Fruit fly (Drosophila melanogaster) whole organism, embryonic: ENCODE measurements around the gene CG33181.

Source experiments
- ATbp ChIP-seq: fragments of 200-800 bp; sonication (Bioruptor generic); optimal IDR thresholded peaks from 2 replicates; lab custom pipeline; 2017; ENCODE audit warnings: missing biosample characterization, mild to moderate bottlenecking, missing genetic modification characterization, missing genetic modification reagents
- CG1024 ChIP-seq: fragments of 200-800 bp; sonication (Bioruptor generic); IDR thresholded peaks from 2 replicates; pipeline ENCODE4 v1.3.6; 2022; ENCODE audit warnings: missing biosample characterization, missing genetic modification characterization
- CG10274 ChIP-seq: fragments of 200-800 bp; sonication (Bioruptor generic); optimal IDR thresholded peaks from 3 replicates; lab custom pipeline; 2017; ENCODE audit warnings: missing biosample characterization, mild to moderate bottlenecking, missing genetic modification characterization
- CG11504 ChIP-seq: fragments of 200-800 bp; sonication (Bioruptor generic); optimal IDR thresholded peaks from 3 replicates; lab custom pipeline; 2019; ENCODE audit warnings: missing biosample characterization, mild to moderate bottlenecking, missing genetic modification characterization, moderate library complexity
- CG11723 ChIP-seq: fragments of 200-800 bp; sonication (Bioruptor generic); optimal IDR thresholded peaks from 2 replicates; lab custom pipeline; 2017; ENCODE audit warnings: missing biosample characterization, mild to moderate bottlenecking, missing genetic modification characterization
- CG12104 ChIP-seq: fragments of 200-800 bp; sonication (Bioruptor generic); optimal IDR thresholded peaks from 3 replicates; lab custom pipeline; 2016; ENCODE audit warnings: missing biosample characterization, missing genetic modification characterization
- CG16779 ChIP-seq: fragments of 200-800 bp; sonication (Bioruptor generic); IDR thresholded peaks from 2 replicates; pipeline ENCODE4 v1.3.6; 2022; ENCODE audit warnings: missing biosample characterization, missing genetic modification characterization
- CG17385 ChIP-seq: fragments of 200-800 bp; sonication (Bioruptor generic); optimal IDR thresholded peaks from 3 replicates; lab custom pipeline; 2018; ENCODE audit warnings: missing biosample characterization, mild to moderate bottlenecking, missing genetic modification characterization
- CG17912 ChIP-seq: fragments of 200-800 bp; sonication (Bioruptor generic); optimal IDR thresholded peaks from 2 replicates; lab custom pipeline; 2018; ENCODE audit warnings: missing biosample characterization, mild to moderate bottlenecking, missing genetic modification characterization
- CG18011 ChIP-seq: fragments of 200-800 bp; sonication (Bioruptor generic); optimal IDR thresholded peaks from 2 replicates; lab custom pipeline; 2017; ENCODE audit warnings: missing biosample characterization, missing genetic modification characterization, mild to moderate bottlenecking, moderate library complexity, missing genotype
- CG18599 ChIP-seq: fragments of 200-800 bp; sonication (Bioruptor generic); optimal IDR thresholded peaks from 3 replicates; lab custom pipeline; 2017; ENCODE audit warnings: missing biosample characterization, missing genetic modification characterization, mild to moderate bottlenecking, moderate library complexity, missing genetic modification reagents
- CG31441 ChIP-seq: fragments of 200-800 bp; sonication (Bioruptor generic); IDR thresholded peaks from 2 replicates; pipeline ENCODE4 v1.3.6; 2022; ENCODE audit warnings: missing biosample characterization, missing genetic modification characterization
- CG33213 ChIP-seq: fragments of 200-800 bp; sonication (Bioruptor generic); optimal IDR thresholded peaks from 3 replicates; lab custom pipeline; 2016; ENCODE audit warnings: missing biosample characterization, missing genetic modification characterization
- CG3995 ChIP-seq: fragments of 200-800 bp; sonication (Bioruptor generic); optimal IDR thresholded peaks from 3 replicates; lab custom pipeline; 2016; ENCODE audit warnings: missing biosample characterization, missing genetic modification characterization
- CG6683 ChIP-seq: fragments of 200-800 bp; sonication (Bioruptor generic); optimal IDR thresholded peaks from 2 replicates; lab custom pipeline; 2017; ENCODE audit warnings: missing biosample characterization, mild to moderate bottlenecking, missing genetic modification characterization, missing genetic modification reagents
- CG7271 ChIP-seq: fragments of 200-800 bp; sonication (Bioruptor generic); optimal IDR thresholded peaks from 2 replicates; lab custom pipeline; 2018; ENCODE audit warnings: missing biosample characterization, mild to moderate bottlenecking, missing genetic modification characterization, moderate library complexity
- CG8765 ChIP-seq: fragments of 200-800 bp; sonication (Bioruptor generic); IDR thresholded peaks from 2 replicates; pipeline ENCODE4 v1.3.6; 2022; ENCODE audit warnings: missing biosample characterization, missing genetic modification characterization
- CkIIα-i1 ChIP-seq: fragments of 200-800 bp; sonication (Bioruptor generic); IDR thresholded peaks from 2 replicates; pipeline ENCODE4 v1.3.6; 2022; ENCODE audit warnings: missing biosample characterization, missing genetic modification characterization
- D ChIP-seq, 2 experiments: fragments of 200-800 bp in 1 of 2; fragments of >200 bp in 1 of 2; sonication (Bioruptor generic) in 1 of 2; optimal IDR thresholded peaks; 2 replicates in 1 of 2; 3 replicates in 1 of 2; lab custom pipeline; 2017; ENCODE audit warnings: mild to moderate bottlenecking in 1 of 2, missing biosample characterization in 1 of 2, missing genetic modification characterization in 1 of 2, missing genetic modification reagents in 1 of 2
- D19B ChIP-seq: fragments of 200-800 bp; sonication (Bioruptor generic); optimal IDR thresholded peaks from 2 replicates; lab custom pipeline; 2017; ENCODE audit warnings: missing biosample characterization, mild to moderate bottlenecking, missing genetic modification characterization
- Dbx ChIP-seq: fragments of 200-800 bp; sonication (Bioruptor generic); IDR thresholded peaks from 3 replicates; pipeline ENCODE4 v1.3.6; 2022; ENCODE audit warnings: missing biosample characterization, missing genetic modification characterization
- HmgZ ChIP-seq: fragments of 200-800 bp; sonication (Bioruptor generic); optimal IDR thresholded peaks from 2 replicates; lab custom pipeline; 2018; ENCODE audit warnings: missing biosample characterization, mild to moderate bottlenecking, missing genetic modification characterization
- Hr78 ChIP-seq, 2 experiments: fragments of 200-800 bp in 1 of 2; fragments of >200 bp in 1 of 2; sonication (Bioruptor generic) in 1 of 2; optimal IDR thresholded peaks; 2 replicates each; lab custom pipeline; 2017 to 2019; ENCODE audit warnings: missing biosample characterization in 2 of 2, missing genetic modification characterization in 2 of 2, mild to moderate bottlenecking in 1 of 2, moderate library complexity in 1 of 2
- MBD-R2 ChIP-seq: fragments of 200-800 bp; sonication (Bioruptor generic); IDR thresholded peaks from 2 replicates; pipeline ENCODE4 v1.3.6; 2022; ENCODE audit warnings: missing biosample characterization, missing genetic modification characterization
- Mes4 ChIP-seq: fragments of 200-800 bp; sonication (Bioruptor generic); optimal IDR thresholded peaks from 2 replicates; lab custom pipeline; 2016; ENCODE audit warnings: missing biosample characterization, missing genetic modification characterization
- Mrtf ChIP-seq: fragments of 200-800 bp; sonication (Bioruptor generic); IDR thresholded peaks from 3 replicates; pipeline ENCODE4 v1.3.6; 2022; ENCODE audit warnings: missing biosample characterization, missing genetic modification characterization
- Myb ChIP-seq: fragments of 200-800 bp; sonication (Bioruptor generic); optimal IDR thresholded peaks from 2 replicates; lab custom pipeline; 2016; ENCODE audit warnings: missing biosample characterization, missing genetic modification characterization
- NK7.1 ChIP-seq: fragments of 200-800 bp; sonication (Bioruptor generic); optimal IDR thresholded peaks from 3 replicates; lab custom pipeline; 2016; ENCODE audit warnings: missing biosample characterization, missing genetic modification characterization
- Trl ChIP-seq, 3 experiments: fragments of >200 bp in 2 of 3; fragments of 200-800 bp in 1 of 3; sonication (Bioruptor generic) in 1 of 3; optimal IDR thresholded peaks; 2 replicates in 1 of 3; 3 replicates in 2 of 3; lab custom pipeline; 2016 to 2017; ENCODE audit warnings: missing biosample characterization in 1 of 3, missing genetic modification characterization in 1 of 3
- ato ChIP-seq: fragments of 200-800 bp; sonication (Bioruptor generic); IDR thresholded peaks from 2 replicates; pipeline ENCODE4 v1.3.6; 2022; ENCODE audit warnings: missing biosample characterization, missing genetic modification characterization; ENCODE audit not compliant: partially characterized antibody
- btn ChIP-seq: fragments of 200-800 bp; sonication (Bioruptor generic); optimal IDR thresholded peaks from 2 replicates; lab custom pipeline; 2016; ENCODE audit warnings: missing biosample characterization, missing genetic modification characterization
- cato ChIP-seq: fragments of 200-800 bp; sonication (Bioruptor generic); optimal IDR thresholded peaks from 2 replicates; lab custom pipeline; 2016; ENCODE audit warnings: missing biosample characterization, missing genetic modification characterization, borderline replicate concordance
- chif ChIP-seq, 2 experiments: fragments of 200-800 bp; sonication (Bioruptor generic); optimal IDR thresholded peaks; 3 replicates each; lab custom pipeline; 2016; ENCODE audit warnings: missing biosample characterization in 2 of 2, missing genetic modification characterization in 2 of 2
- da ChIP-seq: fragments of 200-800 bp; sonication (Bioruptor generic); optimal IDR thresholded peaks from 2 replicates; lab custom pipeline; 2016; ENCODE audit warnings: missing biosample characterization, missing genetic modification characterization
- dan ChIP-seq: fragments of 200-800 bp; sonication (Bioruptor generic); IDR thresholded peaks from 2 replicates; pipeline ENCODE4 v1.3.6; 2022; ENCODE audit warnings: missing biosample characterization, missing genetic modification characterization
- dpn ChIP-seq, 2 experiments: fragments of 200-800 bp; sonication (Bioruptor generic); optimal IDR thresholded peaks; 3 replicates each; lab custom pipeline; 2016; ENCODE audit warnings: missing biosample characterization in 2 of 2, missing genetic modification characterization in 2 of 2
- gsb-n ChIP-seq: fragments of 200-800 bp; sonication (Bioruptor generic); optimal IDR thresholded peaks from 3 replicates; lab custom pipeline; 2018; ENCODE audit warnings: missing biosample characterization, mild to moderate bottlenecking, missing genetic modification characterization
- jumu ChIP-seq: fragments of 200-800 bp; sonication (Bioruptor generic); optimal IDR thresholded peaks from 3 replicates; lab custom pipeline; 2016; ENCODE audit warnings: missing biosample characterization, missing genetic modification characterization
- kah ChIP-seq: fragments of 200-800 bp; sonication (Bioruptor generic); optimal IDR thresholded peaks from 2 replicates; lab custom pipeline; 2018; ENCODE audit warnings: missing biosample characterization, mild to moderate bottlenecking, missing genetic modification characterization
- lab ChIP-seq: fragments of 200-800 bp; sonication (Bioruptor generic); optimal IDR thresholded peaks from 3 replicates; lab custom pipeline; 2017; ENCODE audit warnings: missing biosample characterization, missing genetic modification characterization, mild to moderate bottlenecking, moderate library complexity, missing genetic modification reagents
- mam ChIP-seq: fragments of 200-800 bp; sonication (Bioruptor generic); optimal IDR thresholded peaks from 3 replicates; lab custom pipeline; 2016; ENCODE audit warnings: missing biosample characterization, missing genetic modification characterization
- oc ChIP-seq: fragments of 200-800 bp; sonication (Bioruptor generic); optimal IDR thresholded peaks from 2 replicates; lab custom pipeline; 2018; ENCODE audit warnings: missing biosample characterization, mild to moderate bottlenecking, missing genetic modification characterization, moderate library complexity
- p53 ChIP-seq: fragments of 200-800 bp; sonication (Bioruptor generic); optimal IDR thresholded peaks from 2 replicates; lab custom pipeline; 2016; ENCODE audit warnings: missing biosample characterization, missing genetic modification characterization
- ranshi ChIP-seq: fragments of 200-800 bp; sonication (Bioruptor generic); IDR thresholded peaks from 2 replicates; pipeline ENCODE4 v1.3.6; 2022; ENCODE audit warnings: missing biosample characterization, missing genetic modification characterization
- scrt ChIP-seq: fragments of 200-800 bp; sonication (Bioruptor generic); optimal IDR thresholded peaks from 2 replicates; lab custom pipeline; 2018; ENCODE audit warnings: missing biosample characterization, mild to moderate bottlenecking, missing genetic modification characterization, moderate library complexity
- sima ChIP-seq: fragments of 200-800 bp; sonication (Bioruptor generic); optimal IDR thresholded peaks from 2 replicates; lab custom pipeline; 2016; ENCODE audit warnings: missing biosample characterization, missing genetic modification characterization
- slbo ChIP-seq: fragments of 200-800 bp; sonication (Bioruptor generic); IDR thresholded peaks from 2 replicates; pipeline ENCODE4 v1.3.6; 2022; ENCODE audit warnings: missing biosample characterization, missing genetic modification characterization
- tna ChIP-seq: fragments of 200-800 bp; sonication (Bioruptor generic); IDR thresholded peaks from 2 replicates; pipeline ENCODE4 v1.3.6; 2022; ENCODE audit warnings: missing biosample characterization, missing genetic modification characterization; ENCODE audit not compliant: partially characterized antibody
- trem ChIP-seq: fragments of 200-800 bp; optimal IDR thresholded peaks from 3 replicates; lab custom pipeline; 2019; ENCODE audit warnings: missing biosample characterization, mild to moderate bottlenecking, missing genetic modification characterization, moderate library complexity

CG33181 gene

DNA sequence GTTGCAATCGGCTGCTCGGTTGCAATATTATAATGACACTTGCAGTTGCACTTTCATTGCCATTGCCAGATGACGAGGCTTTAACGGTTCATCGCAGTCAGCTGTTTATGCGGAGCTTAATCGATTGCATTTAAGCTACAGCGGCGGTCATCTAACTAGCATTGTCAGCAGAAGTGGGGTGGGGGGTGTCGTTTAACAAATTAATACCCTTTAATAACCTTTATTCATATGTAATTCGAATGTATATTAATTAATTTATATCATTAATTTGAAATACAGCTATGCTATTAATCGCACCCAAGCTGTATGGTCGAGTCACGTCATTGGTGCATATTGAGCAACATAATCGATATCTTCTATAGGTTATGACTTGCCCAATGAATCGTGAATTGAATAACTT is 3.7 kb downstream of the CG33181 start (continued):
- TF ChIP-seq scrt (GFP tag; lab: Kevin White, UChicago) (peak; percentile 27), CG10274 (peak; percentile 3), CG18599 (GFP tag; lab: Kevin White, UChicago) (peak; percentile 54), ranshi (GFP tag; lab: Robert Waterston, UW) (peak; percentile 74; the same call in 1 of the 2 replicates), Myb (GFP tag; lab: Kevin White, UChicago) (no peak), mam (GFP tag; lab: Kevin White, UChicago) (peak; percentile 25), Dbx (GFP tag; lab: Robert Waterston, UW) (0 out of 3 replicates have a peak, but pooled peaks have one; percentile 16), CG16779 (no peak), CG31441 (GFP tag; lab: Robert Waterston, UW) (peak; percentile 81), kah (GFP tag; lab: Kevin White, UChicago) (peak; percentile 86), D19B (GFP tag; lab: Kevin White, UChicago) (peak; percentile 17), CG6683 (GFP tag; lab: Kevin White, UChicago) (no peak), CG1024 (GFP tag; lab: Robert Waterston, UW) (peak; percentile 72), ATbp (GFP tag; lab: Kevin White, UChicago) (peak; percentile 83), chif (GFP tag; optimal IDR thresholded peaks at IDR 0.05; lab: Kevin White, UChicago) (peak; percentile 14 to 24), Mes4 (GFP tag; lab: Kevin White, UChicago) (peak; percentile 30), CG8765 (GFP tag; lab: Robert Waterston, UW) (peak; percentile 45; the same call in 1 of the 2 replicates), CG11504 (tag; lab: Kevin White, UChicago) (peak; percentile 92), Hr78 (GFP tag; optimal IDR thresholded peaks at IDR 0.05; lab: Kevin White, UChicago) (peak in 1 of 2 experiments; percentile 55), CG33213 (no peak), Trl (optimal IDR thresholded peaks at IDR 0.05; lab: Kevin White, UChicago) (no peak), Trl (GFP tag; optimal IDR thresholded peaks at IDR 0.05; lab: Kevin White, UChicago) (no peak), CG7271 (tag; lab: Kevin White, UChicago) (peak; percentile 25), slbo (peak; percentile 78), tna (no peak), CG18011 (GFP tag; lab: Kevin White, UChicago) (peak; percentile 13), lab (GFP tag; lab: Kevin White, UChicago) (peak; percentile 75), trem (tag; lab: Kevin White, UChicago) (peak; percentile 54), p53 (GFP tag; lab: Kevin White, UChicago) (no peak), dpn (GFP tag; optimal IDR thresholded peaks at IDR 0.05; lab: Kevin White, UChicago) (peak in 1 of 2 experiments; percentile 69), sima (no peak), ato (GFP tag; lab: Robert Waterston, UW) (no peak), CkIIα-i1 (GFP tag; lab: Robert Waterston, UW) (no peak), D (optimal IDR thresholded peaks at IDR 0.05; lab: Kevin White, UChicago) (no peak), D (GFP tag; optimal IDR thresholded peaks at IDR 0.05; lab: Kevin White, UChicago) (peak; percentile 71), btn (GFP tag; lab: Kevin White, UChicago) (no peak), dan (no peak), da (no peak), cato (GFP tag; lab: Kevin White, UChicago) (peak; percentile 39), MBD-R2 (GFP tag; lab: Robert Waterston, UW) (peak; percentile 33; the same call in 1 of the 2 replicates), gsb-n (tag; lab: Kevin White, UChicago) (peak; percentile 58), HmgZ (tag; lab: Kevin White, UChicago) (peak; percentile 29), NK7.1 (GFP tag; lab: Kevin White, UChicago) (no peak), CG11723 (peak; percentile 61), CG17912 (GFP tag; lab: Kevin White, UChicago) (peak; percentile 13), jumu (GFP tag; lab: Kevin White, UChicago) (no peak), CG12104 (GFP tag; lab: Kevin White, UChicago) (peak; percentile 47), Mrtf (peak; percentile 79), CG17385 (peak; percentile 80), oc (tag; lab: Kevin White, UChicago) (peak; percentile 84), CG3995 (GFP tag; lab: Kevin White, UChicago) (no peak)
